Fruit fly (Drosophila melanogaster): ENCODE data around the gene salt.

salt gene

DNA sequence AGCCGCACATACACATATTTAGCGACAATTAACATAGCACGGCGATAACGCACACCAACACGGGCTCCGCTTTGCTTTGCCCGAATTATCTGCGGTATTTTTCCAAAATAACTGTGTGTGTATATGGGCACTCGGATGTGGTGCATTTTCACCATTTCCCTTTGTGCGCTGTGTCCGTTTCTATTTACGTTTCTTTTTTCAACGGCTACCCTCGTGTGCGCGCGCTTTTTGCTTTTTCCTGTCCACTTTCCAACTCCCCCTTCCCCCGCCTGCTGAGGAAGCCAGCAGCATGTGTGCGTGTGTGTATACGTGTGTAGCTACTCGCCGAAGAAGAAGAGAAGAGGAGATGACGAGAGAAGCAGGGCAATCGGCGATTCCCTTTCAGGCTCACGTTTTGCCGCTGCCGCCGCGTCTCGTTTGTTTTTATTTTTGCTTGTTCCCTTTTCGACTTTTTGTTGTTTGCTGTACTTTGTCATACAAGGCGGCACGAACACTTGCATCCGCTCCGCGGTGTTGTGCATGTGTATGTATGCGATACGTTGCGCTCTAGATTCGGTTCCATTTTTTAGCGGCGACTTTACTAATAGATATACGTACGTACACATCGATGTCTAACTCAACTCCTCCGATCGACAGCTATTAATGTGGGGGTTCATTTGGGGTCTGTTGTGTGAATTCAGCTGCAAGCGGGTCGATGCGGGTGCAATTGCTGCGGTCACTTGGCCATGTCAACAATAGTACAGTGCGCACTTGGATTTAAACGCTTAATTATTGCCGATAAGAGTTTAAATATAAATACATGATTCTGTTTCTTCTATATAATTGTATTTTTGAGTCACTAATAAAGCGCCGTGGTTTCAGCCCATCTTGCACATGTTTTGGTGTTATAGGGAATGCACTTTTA is 6.2 kb downstream of the salt start (continued):
- no peak for TF ChIP-seq CG12104 (GFP tag; optimal IDR thresholded peaks at IDR 0.05)
- no peak for TF ChIP-seq lov (optimal IDR thresholded peaks at IDR 0.05)
- no peak for TF ChIP-seq lov (GFP tag; IDR thresholded peaks at IDR 0.05)
- no peak for TF ChIP-seq Lim3 (GFP tag; IDR thresholded peaks at IDR 0.05)
- no peak for TF ChIP-seq Atf6 (GFP tag; IDR thresholded peaks at IDR 0.05)
- TF ChIP-seq Nf-YA (GFP tag; IDR thresholded peaks at IDR 0.05) = no peak
- TF ChIP-seq wdn (GFP tag; IDR thresholded peaks at IDR 0.05) = no peak
- TF ChIP-seq CG18599 (GFP tag; optimal IDR thresholded peaks at IDR 0.05) = no peak
- no peak for TF ChIP-seq CG10654 (GFP tag; optimal IDR thresholded peaks at IDR 0.05)
- TF ChIP-seq tx (GFP tag; optimal IDR thresholded peaks at IDR 0.05) = no peak
- no peak for TF ChIP-seq CrebB (tag; optimal IDR thresholded peaks at IDR 0.05)
- no peak for TF ChIP-seq Pdp1 (GFP tag; optimal IDR thresholded peaks at IDR 0.05)
- no peak for TF ChIP-seq crp (GFP tag; optimal IDR thresholded peaks at IDR 0.05)
- no peak for TF ChIP-seq toy (GFP tag; IDR thresholded peaks at IDR 0.05)
- TF ChIP-seq CG13624 (GFP tag; optimal IDR thresholded peaks at IDR 0.05) = no peak
- no peak for TF ChIP-seq stc (GFP tag; IDR thresholded peaks at IDR 0.05)
- no peak for TF ChIP-seq da (GFP tag; optimal IDR thresholded peaks at IDR 0.05)
- no peak for TF ChIP-seq CG32772 (GFP tag; IDR thresholded peaks at IDR 0.05)
- no peak for TF ChIP-seq Hey (tag; optimal IDR thresholded peaks at IDR 0.05)
- no peak for TF ChIP-seq CG7556 (GFP tag; optimal IDR thresholded peaks at IDR 0.05)
- no peak for TF ChIP-seq Nf-YB (GFP tag; optimal IDR thresholded peaks at IDR 0.05)
- TF ChIP-seq sima (GFP tag; optimal IDR thresholded peaks at IDR 0.05) = no peak
- no peak for TF ChIP-seq CG1024 (GFP tag; IDR thresholded peaks at IDR 0.05)
- TF ChIP-seq Kr (GFP tag; optimal IDR thresholded peaks at IDR 0.05) = no peak
- TF ChIP-seq CG15073 (GFP tag; optimal IDR thresholded peaks at IDR 0.05) = no peak
- TF ChIP-seq CG13123 (GFP tag; optimal IDR thresholded peaks at IDR 0.05) = no peak
- peak in 1 of 2 experiments; percentile 66 for TF ChIP-seq Hr78 (GFP tag; optimal IDR thresholded peaks at IDR 0.05)
- no peak for TF ChIP-seq CG7987 (GFP tag; optimal IDR thresholded peaks at IDR 0.05)
- TF ChIP-seq CG17912 (GFP tag; optimal IDR thresholded peaks at IDR 0.05) = peak; percentile 38
- TF ChIP-seq Jarid2 (GFP tag; optimal IDR thresholded peaks at IDR 0.05) = no peak
- TF ChIP-seq shn (GFP tag; optimal IDR thresholded peaks at IDR 0.05) = no peak
- TF ChIP-seq CG15479 (GFP tag; optimal IDR thresholded peaks at IDR 0.05) = peak; percentile 95
- no peak for TF ChIP-seq CG3163 (GFP tag; optimal IDR thresholded peaks at IDR 0.05)

DNA sequence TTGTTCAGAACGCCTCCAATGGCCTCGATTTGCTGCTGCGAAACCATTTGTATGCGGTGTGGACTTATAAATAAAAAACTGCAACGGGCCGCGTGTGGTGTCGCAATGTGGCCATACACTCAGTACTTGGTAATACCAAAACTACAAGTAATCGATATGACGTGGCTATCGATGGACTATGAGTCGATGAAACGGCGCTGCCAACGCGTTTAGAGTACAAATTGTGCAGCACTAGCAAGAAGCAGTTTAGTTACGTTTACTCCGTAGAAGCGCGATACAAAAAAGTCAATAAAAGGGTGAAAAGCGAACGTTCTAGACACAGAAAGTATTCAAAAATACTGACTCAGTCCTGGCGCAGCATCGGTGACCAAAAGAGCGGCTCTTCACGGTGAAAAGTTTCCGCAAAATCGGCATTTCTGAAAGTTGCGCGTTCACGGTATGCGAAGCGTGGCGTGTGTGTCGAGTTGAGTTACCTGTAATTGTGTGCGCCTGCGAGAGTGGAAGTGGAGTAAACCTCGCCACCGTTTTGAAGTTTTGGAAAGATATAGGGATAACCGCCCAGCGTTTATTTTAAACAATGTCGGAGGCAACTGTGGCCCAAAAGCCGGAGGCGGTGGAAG is 7.0 kb downstream of the salt start, which contains the start of the genes nero and CG1910:
Gene nero, minus strand, starts transcription at position 130 of the 620 bp plus-strand sequence.
Gene CG1910, plus strand, starts transcription at position 215 of the 620 bp plus-strand sequence.
- TF ChIP-seq Sin3A (optimal IDR thresholded peaks at IDR 0.05) = peak; percentile 76
- TF ChIP-seq CG30020 (tag; optimal IDR thresholded peaks at IDR 0.05) = no peak
- TF ChIP-seq stwl (tag; optimal IDR thresholded peaks at IDR 0.05) = peak; percentile 75
- TF ChIP-seq CG4707 (GFP tag; optimal IDR thresholded peaks at IDR 0.05) = no peak
- TF ChIP-seq run (tag; optimal IDR thresholded peaks at IDR 0.05) = no peak
- TF ChIP-seq gro (GFP tag; optimal IDR thresholded peaks at IDR 0.05) = peak; percentile 33
- no peak for TF ChIP-seq sna (GFP tag; IDR thresholded peaks at IDR 0.05; ENCODE audit: partially characterized antibody)
- TF ChIP-seq NC2β (GFP tag; optimal IDR thresholded peaks at IDR 0.05) = peak; percentile 36
- peak; percentile 48 for TF ChIP-seq CG7271 (tag; optimal IDR thresholded peaks at IDR 0.05)
- TF ChIP-seq mam (GFP tag; optimal IDR thresholded peaks at IDR 0.05) = no peak
- TF ChIP-seq CG2678 (tag; optimal IDR thresholded peaks at IDR 0.05) = peak; percentile 11
- TF ChIP-seq CG33213 (GFP tag; optimal IDR thresholded peaks at IDR 0.05) = peak; percentile 42
- no peak for TF ChIP-seq btn (GFP tag; optimal IDR thresholded peaks at IDR 0.05)
- no peak for TF ChIP-seq Atf3 (GFP tag; optimal IDR thresholded peaks at IDR 0.05)
- TF ChIP-seq gsb (GFP tag; IDR thresholded peaks at IDR 0.05) = no peak
- TF ChIP-seq D19B (GFP tag; optimal IDR thresholded peaks at IDR 0.05) = peak; percentile 25
- TF ChIP-seq CG1603 (tag; optimal IDR thresholded peaks at IDR 0.05) = peak; percentile 74
- TF ChIP-seq CG7357 (GFP tag; IDR thresholded peaks at IDR 0.05) = 0 out of 3 replicates have a peak, but pooled peaks have one; percentile 23

Data from whole organism, embryonic.